Worm (Caenorhabditis elegans): ENCODE results near the gene srz-83.

The srz-83 gene

DNA sequence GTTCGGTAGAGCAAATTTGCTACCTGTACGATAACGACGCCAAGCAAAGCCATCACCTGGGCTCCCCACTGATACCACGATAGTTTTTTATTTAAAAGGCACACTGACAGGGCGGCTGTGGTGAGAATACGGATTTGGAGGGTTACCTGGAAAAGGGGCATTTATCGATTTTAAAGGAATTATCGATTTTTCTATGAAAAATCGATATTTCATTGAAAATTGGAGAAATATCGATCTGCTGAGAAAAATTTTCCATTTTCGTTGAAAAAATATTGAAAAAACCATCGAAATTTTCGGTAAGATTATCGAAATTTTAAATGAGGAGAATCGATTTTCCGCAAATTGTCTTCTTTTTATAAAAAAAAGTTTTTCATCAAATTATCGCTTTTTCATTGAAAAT is 40.8 kb downstream of the srz-83 start:
- TF ChIP-seq ceh-63 (GFP tag; optimal IDR thresholded peaks at IDR 0.05) (no peak), mdl-1 (tag; optimal IDR thresholded peaks at IDR 0.05) (no peak), aly-2 (tag; optimal IDR thresholded peaks at IDR 0.05) (no peak), mab-9 (GFP tag; IDR thresholded peaks at IDR 0.05) (no peak), irx-1 (tag; optimal IDR thresholded peaks at IDR 0.05) (no peak), fkh-8 (tag; optimal IDR thresholded peaks at IDR 0.05) (no peak), nhr-77 (tag; optimal IDR thresholded peaks at IDR 0.05) (no peak), efl-1 (optimal IDR thresholded peaks at IDR 0.05) (no peak), efl-1 (GFP tag; optimal IDR thresholded peaks at IDR 0.05 in 1 of 2) (no peak), lin-14 (GFP tag; optimal IDR thresholded peaks at IDR 0.05) (no peak), mep-1 (tag; optimal IDR thresholded peaks at IDR 0.05) (no peak), ceh-82 (tag; optimal IDR thresholded peaks at IDR 0.05) (no peak), alr-1 (tag; optimal IDR thresholded peaks at IDR 0.05; ENCODE audit: borderline replicate concordance) (no peak), unc-130 (tag; optimal IDR thresholded peaks at IDR 0.05) (no peak), lin-39 (tag; optimal IDR thresholded peaks at IDR 0.05) (no peak), elt-3 (tag; optimal IDR thresholded peaks at IDR 0.05) (no peak), egl-13 (tag; optimal IDR thresholded peaks at IDR 0.05) (no peak), blmp-1 (tag; optimal IDR thresholded peaks at IDR 0.05) (no peak), lsy-2 (tag; optimal IDR thresholded peaks at IDR 0.05) (no peak), nhr-28 (tag; optimal IDR thresholded peaks at IDR 0.05) (no peak)

ce11 chrIV:3547500-3547899 is 43.3 kb downstream of the srz-83 start, which contains the start of gene nstp-6:
nstp-6 (minus strand) TSS chrIV:3547600.
- TF ChIP-seq mdl-1 (tag; optimal IDR thresholded peaks at IDR 0.05) (no peak), hlh-4 (tag; optimal IDR thresholded peaks at IDR 0.05) (no peak), skn-1 (tag; optimal IDR thresholded peaks at IDR 0.05) (no peak), isw-1 (GFP tag; IDR thresholded peaks at IDR 0.05) (no peak), irx-1 (tag; optimal IDR thresholded peaks at IDR 0.05) (no peak), hpl-2 (GFP tag; optimal IDR thresholded peaks at IDR 0.05) (no peak), ztf-4 (tag; optimal IDR thresholded peaks at IDR 0.05) (no peak), F16B12.6 (tag; optimal IDR thresholded peaks at IDR 0.05) (no peak), egl-13 (tag; optimal IDR thresholded peaks at IDR 0.05) (no peak), nhr-85 (tag) (no peak)

- TF ChIP-seq efl-1 (optimal IDR thresholded peaks at IDR 0.05), result peak in 1 of 2 experiments; percentile 32
- TF ChIP-seq efl-1 (GFP tag; optimal IDR thresholded peaks at IDR 0.05 in 1 of 2), result peak in 1 of 2 experiments; percentile 86
- TF ChIP-seq nhr-90 (tag; optimal IDR thresholded peaks at IDR 0.05; ENCODE audit: poor library complexity), result peak; percentile 52
- TF ChIP-seq lin-35 (GFP tag; optimal IDR thresholded peaks at IDR 0.05), result peak in 1 of 2 experiments; percentile 48
- TF ChIP-seq lsy-2 (tag; optimal IDR thresholded peaks at IDR 0.05), result no peak
- no peak for TF ChIP-seq alr-1 (tag; optimal IDR thresholded peaks at IDR 0.05; ENCODE audit: borderline replicate concordance)
- TF ChIP-seq zag-1 (tag; optimal IDR thresholded peaks at IDR 0.05), result no peak
- no peak for TF ChIP-seq nhr-47 (tag; optimal IDR thresholded peaks at IDR 0.05)
- TF ChIP-seq nhr-85 (tag), result no peak
- no peak for TF ChIP-seq nhr-28 (tag; optimal IDR thresholded peaks at IDR 0.05)
- TF ChIP-seq nhr-71 (tag; optimal IDR thresholded peaks at IDR 0.05), result peak; percentile 32
- TF ChIP-seq ceh-90 (tag; optimal IDR thresholded peaks at IDR 0.05), result no peak
- TF ChIP-seq lir-3 (tag; optimal IDR thresholded peaks at IDR 0.05; ENCODE audit: poor library complexity), result no peak
- TF ChIP-seq efl-3 (GFP tag; optimal IDR thresholded peaks at IDR 0.05), result no peak
- TF ChIP-seq skn-1 (tag; optimal IDR thresholded peaks at IDR 0.05), result no peak
- TF ChIP-seq pag-3 (tag; optimal IDR thresholded peaks at IDR 0.05; ENCODE audit: borderline replicate concordance, insufficient read depth), result no peak
- no peak for TF ChIP-seq fkh-10 (GFP tag; optimal IDR thresholded peaks at IDR 0.05)
- TF ChIP-seq unc-130 (tag; optimal IDR thresholded peaks at IDR 0.05), result no peak
- TF ChIP-seq rnt-1 (tag; optimal IDR thresholded peaks at IDR 0.05), result no peak
- no peak for TF ChIP-seq nhr-12 (tag; optimal IDR thresholded peaks at IDR 0.05)
- TF ChIP-seq nhr-76 (tag; optimal IDR thresholded peaks at IDR 0.05), result no peak
- no peak for TF ChIP-seq fos-1 (tag; optimal IDR thresholded peaks at IDR 0.05)
- TF ChIP-seq F16B12.6 (tag; optimal IDR thresholded peaks at IDR 0.05), result no peak
- TF ChIP-seq pqm-1 (tag; optimal IDR thresholded peaks at IDR 0.05), result no peak
- TF ChIP-seq dsc-1 (tag; optimal IDR thresholded peaks at IDR 0.05), result no peak
- peak in 1 of 3 experiments; percentile 12 for TF ChIP-seq dpl-1 (GFP tag; optimal IDR thresholded peaks at IDR 0.05)
- TF ChIP-seq mab-9 (GFP tag; IDR thresholded peaks at IDR 0.05), result no peak
- peak; percentile 64 for TF ChIP-seq elt-2 (tag; optimal IDR thresholded peaks at IDR 0.05)
- no peak for TF ChIP-seq nhr-19 (GFP tag; conservative IDR thresholded peaks at IDR 0.05)
- no peak for TF ChIP-seq ztf-11 (tag; optimal IDR thresholded peaks at IDR 0.05)
- TF ChIP-seq swsn-7 (tag; optimal IDR thresholded peaks at IDR 0.05), result no peak
- no peak for TF ChIP-seq unc-30 (tag; optimal IDR thresholded peaks at IDR 0.05)
Measured at ce11 chrIV:3548315-3548714, 44.1 kb downstream of the srz-83 start.
